Worm (Caenorhabditis elegans) whole organism, late embryonic: Measurements from ENCODE around the gene F18C5.9.

Experiments
- C08G9.2 ChIP-seq: sonication (generic microtip); optimal IDR thresholded peaks from 2 replicates; lab custom pipeline; 2016; ENCODE audit warnings: mild to moderate bottlenecking, missing genetic modification characterization, moderate library complexity, missing compliant biosample characterization
- F13H6.1 ChIP-seq: sonication (generic microtip); optimal IDR thresholded peaks from 2 replicates; lab custom pipeline; 2016; ENCODE audit warnings: missing genetic modification characterization, missing compliant biosample characterization
- K09A11.1 ChIP-seq: sonication (generic microtip); optimal IDR thresholded peaks from 2 replicates; lab custom pipeline; 2017; ENCODE audit warnings: antibody characterized with exemption, mild to moderate bottlenecking, missing genetic modification characterization, missing compliant biosample characterization; ENCODE audit not compliant: insufficient read depth
- T23F11.4 ChIP-seq: fragments of 200-800 bp; sonication (Bioruptor generic); optimal IDR thresholded peaks from 2 replicates; lab custom pipeline; 2018; ENCODE audit warnings: mild to moderate bottlenecking, missing genetic modification characterization, missing compliant biosample characterization
- ahr-1 ChIP-seq: sonication (generic microtip); optimal IDR thresholded peaks from 2 replicates; lab custom pipeline; 2016; ENCODE audit warnings: missing genetic modification characterization, missing compliant biosample characterization
- ama-1 ChIP-seq: fragments of 150-350 bp; optimal IDR thresholded peaks from 2 replicates; lab custom pipeline; 2014
- ceh-18 ChIP-seq: sonication (generic microtip); optimal IDR thresholded peaks from 2 replicates; lab custom pipeline; 2016; ENCODE audit warnings: missing genetic modification characterization, missing compliant biosample characterization
- ceh-19 ChIP-seq: fragments of 200-800 bp; sonication (Bioruptor generic); optimal IDR thresholded peaks from 2 replicates; lab custom pipeline; 2018; ENCODE audit warnings: mild to moderate bottlenecking, missing genetic modification characterization, missing compliant biosample characterization
- ceh-2 ChIP-seq: sonication (generic microtip); optimal IDR thresholded peaks from 2 replicates; lab custom pipeline; 2016; ENCODE audit warnings: missing genotype, missing genetic modification characterization, missing compliant biosample characterization
- ceh-22 ChIP-seq: sonication (generic microtip); optimal IDR thresholded peaks from 2 replicates; lab custom pipeline; 2017; ENCODE audit warnings: missing biosample characterization, missing genetic modification characterization
- ceh-24 ChIP-seq: sonication (generic microtip); optimal IDR thresholded peaks from 2 replicates; lab custom pipeline; 2016; ENCODE audit warnings: mild to moderate bottlenecking, missing genetic modification characterization, missing compliant biosample characterization
- ceh-30 ChIP-seq: fragments of 150-350 bp; optimal IDR thresholded peaks from 2 replicates; lab custom pipeline; 2014; ENCODE audit warnings: missing biosample characterization, missing genetic modification characterization
- ceh-31 ChIP-seq: sonication (generic microtip); optimal IDR thresholded peaks from 2 replicates; lab custom pipeline; 2016; ENCODE audit warnings: missing genetic modification characterization, missing compliant biosample characterization
- ceh-34 ChIP-seq: sonication (generic microtip); optimal IDR thresholded peaks from 2 replicates; lab custom pipeline; 2016; ENCODE audit warnings: mild to moderate bottlenecking, missing genetic modification characterization, missing compliant biosample characterization
- ceh-6 ChIP-seq: fragments of 200-800 bp; sonication (Bioruptor generic); optimal IDR thresholded peaks from 2 replicates; lab custom pipeline; 2018; ENCODE audit warnings: mild to moderate bottlenecking, missing genetic modification characterization, missing compliant biosample characterization
- elt-2 ChIP-seq: sonication (generic microtip); optimal IDR thresholded peaks from 2 replicates; lab custom pipeline; 2016; ENCODE audit warnings: missing genetic modification reagents, missing genetic modification characterization, missing compliant biosample characterization
- elt-4 ChIP-seq: sonication (generic microtip); optimal IDR thresholded peaks from 2 replicates; lab custom pipeline; 2016; ENCODE audit warnings: missing genetic modification characterization, missing compliant biosample characterization
- eyg-1 ChIP-seq: sonication (generic microtip); optimal IDR thresholded peaks from 2 replicates; lab custom pipeline; 2016; ENCODE audit warnings: missing genotype, missing genetic modification characterization, missing compliant biosample characterization
- gmeb-2 ChIP-seq: sonication (generic microtip); optimal IDR thresholded peaks from 2 replicates; lab custom pipeline; 2016; ENCODE audit warnings: missing genetic modification characterization, inconsistent platforms, missing compliant biosample characterization
- hlh-8 ChIP-seq: sonication (generic microtip); optimal IDR thresholded peaks from 2 replicates; lab custom pipeline; 2016; ENCODE audit warnings: missing genotype, missing genetic modification characterization, missing compliant biosample characterization
- mec-3 ChIP-seq: sonication (generic microtip); optimal IDR thresholded peaks from 2 replicates; lab custom pipeline; 2016; ENCODE audit warnings: borderline replicate concordance, missing genetic modification characterization, missing compliant biosample characterization
- nfya-1 ChIP-seq: sonication (generic microtip); optimal IDR thresholded peaks from 2 replicates; lab custom pipeline; 2017; ENCODE audit warnings: missing genetic modification characterization, mild to moderate bottlenecking, missing compliant biosample characterization, antibody characterized with exemption, moderate library complexity
- nhr-11 ChIP-seq: fragments of 150-350 bp; optimal IDR thresholded peaks from 2 replicates; lab custom pipeline; 2014; ENCODE audit warnings: missing biosample characterization, missing genetic modification characterization
- nhr-232 ChIP-seq: sonication (generic microtip); optimal IDR thresholded peaks from 2 replicates; lab custom pipeline; 2016; ENCODE audit warnings: missing genetic modification characterization, missing compliant biosample characterization
- npax-4 ChIP-seq: sonication (generic microtip); optimal IDR thresholded peaks from 2 replicates; lab custom pipeline; 2016; ENCODE audit warnings: missing genetic modification characterization, missing compliant biosample characterization
- odd-2 ChIP-seq: sonication (generic microtip); optimal IDR thresholded peaks from 2 replicates; lab custom pipeline; 2017; ENCODE audit warnings: antibody characterized with exemption, mild to moderate bottlenecking, missing genetic modification characterization, missing compliant biosample characterization
- pag-3 ChIP-seq: sonication (generic microtip); optimal IDR thresholded peaks from 2 replicates; lab custom pipeline; 2016; ENCODE audit warnings: missing compliant biosample characterization, missing genetic modification characterization, borderline replicate concordance
- pat-9 ChIP-seq: fragments of 200-800 bp; sonication (Bioruptor generic); optimal IDR thresholded peaks from 2 replicates; lab custom pipeline; 2018; ENCODE audit warnings: mild to moderate bottlenecking, missing genetic modification characterization, moderate library complexity, missing compliant biosample characterization
- pax-1 ChIP-seq: fragments of 150-350 bp; optimal IDR thresholded peaks from 2 replicates; lab custom pipeline; 2014; ENCODE audit warnings: missing biosample characterization, missing genetic modification characterization
- pha-2 ChIP-seq: sonication (generic microtip); optimal IDR thresholded peaks from 2 replicates; lab custom pipeline; 2017; ENCODE audit warnings: mild to moderate bottlenecking, missing genetic modification characterization, missing compliant biosample characterization
- pha-4 ChIP-seq: fragments of 150-350 bp; optimal IDR thresholded peaks from 2 replicates; lab custom pipeline; 2018; ENCODE audit warnings: missing biosample characterization, missing genetic modification reagents, missing genetic modification characterization
- pros-1 ChIP-seq: fragments of 150-350 bp; optimal IDR thresholded peaks from 2 replicates; lab custom pipeline; 2014; ENCODE audit warnings: missing biosample characterization, missing genetic modification reagents, missing genetic modification characterization
- ref-2 ChIP-seq: sonication (generic microtip); optimal IDR thresholded peaks from 2 replicates; lab custom pipeline; 2016; ENCODE audit warnings: missing genetic modification characterization, missing compliant biosample characterization
- rnt-1 ChIP-seq: sonication (generic microtip); optimal IDR thresholded peaks from 2 replicates; lab custom pipeline; 2016; ENCODE audit warnings: missing genetic modification characterization, missing compliant biosample characterization
- sdc-2 ChIP-seq: sonication (generic microtip); optimal IDR thresholded peaks from 2 replicates; lab custom pipeline; 2016; ENCODE audit warnings: missing genotype, missing genetic modification characterization, missing compliant biosample characterization
- sox-4 ChIP-seq: sonication (generic microtip); optimal IDR thresholded peaks from 2 replicates; lab custom pipeline; 2017; ENCODE audit warnings: mild to moderate bottlenecking, missing genetic modification characterization, inconsistent platforms, missing compliant biosample characterization
- syd-9 ChIP-seq: sonication (generic microtip); optimal IDR thresholded peaks from 2 replicates; lab custom pipeline; 2016; ENCODE audit warnings: mild to moderate bottlenecking, missing genetic modification characterization, moderate library complexity, missing compliant biosample characterization
- tbx-2 ChIP-seq: sonication (generic microtip); optimal IDR thresholded peaks from 2 replicates; lab custom pipeline; 2016; ENCODE audit warnings: missing genetic modification characterization, missing compliant biosample characterization
- tbx-7 ChIP-seq: sonication (generic microtip); optimal IDR thresholded peaks from 2 replicates; lab custom pipeline; 2016; ENCODE audit warnings: missing genotype, missing genetic modification characterization, missing compliant biosample characterization
- unc-3 ChIP-seq, 2 experiments: fragments of 200-800 bp in 1 of 2; sonication (Bioruptor generic) in 1 of 2; sonication (generic microtip) in 1 of 2; conservative IDR thresholded peaks in 1 of 2; optimal IDR thresholded peaks in 1 of 2; 2 replicates each; pipeline versions ENCODE4 v1.3.6 to Lab custom; 2016 to 2022; ENCODE audit warnings: missing compliant biosample characterization in 2 of 2, missing genetic modification characterization in 2 of 2, missing genetic modification reagents in 1 of 2
- unc-42 ChIP-seq: sonication (generic microtip); optimal IDR thresholded peaks from 2 replicates; lab custom pipeline; 2016; ENCODE audit warnings: missing genotype, missing genetic modification characterization, missing compliant biosample characterization
- unc-55 ChIP-seq: sonication (generic microtip); optimal IDR thresholded peaks from 2 replicates; lab custom pipeline; 2017; ENCODE audit warnings: missing biosample characterization, missing genetic modification reagents, missing genetic modification characterization

F18C5.9 gene

DNA sequence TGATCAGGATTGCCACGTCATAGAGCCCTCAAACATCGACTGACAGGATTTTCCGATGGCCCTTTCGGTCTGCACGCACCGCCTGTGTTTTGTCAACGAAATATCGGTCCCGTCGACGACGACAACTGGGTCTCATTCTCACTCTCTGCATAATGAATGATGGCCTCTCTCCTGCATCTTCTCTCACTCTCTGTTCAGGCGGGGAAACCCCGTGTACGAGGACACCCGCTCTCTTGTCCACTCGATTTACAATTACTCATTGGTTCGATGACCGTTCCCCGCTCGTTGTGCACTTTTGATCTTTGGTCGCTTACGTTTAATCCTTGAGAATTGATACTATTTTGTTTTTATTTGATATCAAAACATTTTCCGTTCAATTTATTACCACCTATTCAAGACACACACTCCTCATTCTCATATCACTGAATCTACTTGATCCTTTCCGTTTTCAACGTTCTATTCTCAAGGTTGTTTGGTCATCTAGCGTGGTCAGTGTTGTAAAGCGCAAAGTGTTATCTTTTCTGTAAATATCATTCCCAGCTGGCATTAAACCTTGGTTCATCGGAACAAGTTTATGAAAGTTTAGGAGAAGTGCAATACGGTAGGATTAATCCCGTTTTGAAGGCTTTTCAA is 44.2 kb upstream of the F18C5.9 start:
- TF ChIP-seq ceh-31 (tag; lab: Kevin White, UChicago) (peak; percentile 57), ceh-2 (tag; lab: Kevin White, UChicago) (no peak), pha-2 (no peak), hlh-8 (tag; lab: Kevin White, UChicago) (peak; percentile 1), tbx-2 (tag; lab: Kevin White, UChicago) (peak; percentile 72), C08G9.2 (no peak), ceh-24 (no peak), ref-2 (tag; lab: Kevin White, UChicago) (peak; percentile 39), unc-55 (GFP tag; lab: Kevin White, UChicago) (peak; percentile 74), ceh-22 (tag; lab: Kevin White, UChicago) (no peak), nhr-11 (tag; lab: Kevin White, UChicago) (no peak), pax-1 (tag; lab: Kevin White, UChicago) (no peak), elt-2 (tag; lab: Kevin White, UChicago) (no peak), pros-1 (no peak), K09A11.1 (tag; lab: Kevin White, UChicago) (no peak), elt-4 (tag; lab: Kevin White, UChicago) (no peak), ahr-1 (no peak), eyg-1 (no peak), ceh-19 (GFP tag; lab: Kevin White, UChicago) (no peak), sdc-2 (tag; lab: Kevin White, UChicago) (peak; percentile 30), odd-2 (no peak), ceh-6 (GFP tag; lab: Kevin White, UChicago) (no peak), ama-1 (lab: Kevin White, UChicago) (no peak), ceh-34 (tag; lab: Kevin White, UChicago) (peak; percentile 32), tbx-7 (no peak), nfya-1 (tag; lab: Kevin White, UChicago) (peak; percentile 21), mec-3 (no peak), nhr-232 (tag; lab: Kevin White, UChicago) (no peak), npax-4 (tag; lab: Kevin White, UChicago) (no peak), gmeb-2 (tag; lab: Kevin White, UChicago) (no peak), F13H6.1 (tag; lab: Kevin White, UChicago) (no peak), rnt-1 (peak; percentile 18)

DNA sequence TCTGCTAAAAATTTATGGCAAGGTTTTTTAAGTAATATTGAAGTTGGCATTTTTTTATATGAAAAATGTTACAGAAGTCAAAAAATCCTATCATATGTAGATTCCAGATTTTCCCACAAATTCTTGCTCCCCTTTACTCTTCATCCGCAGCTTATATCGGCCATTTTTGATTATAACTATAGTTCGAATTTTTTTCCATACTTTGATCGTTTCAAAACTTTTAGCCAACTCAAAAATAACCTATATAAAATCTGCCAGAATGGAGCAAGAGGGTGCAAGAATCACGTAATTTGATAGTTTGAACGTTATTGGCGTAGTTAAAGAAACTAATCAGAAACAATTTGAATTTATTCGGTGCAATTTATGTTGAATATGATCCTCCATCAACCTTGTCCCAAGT is 43.0 kb upstream of the F18C5.9 start:
- TF ChIP-seq pag-3 = no peak
- no peak for TF ChIP-seq sdc-2 (tag; lab: Kevin White, UChicago)
- TF ChIP-seq unc-55 (GFP tag; lab: Kevin White, UChicago) = no peak
- TF ChIP-seq ceh-30 (tag; lab: Kevin White, UChicago) = no peak
- no peak for TF ChIP-seq pha-4
- no peak for TF ChIP-seq eyg-1
- TF ChIP-seq ceh-6 (GFP tag; lab: Kevin White, UChicago) = no peak
- no peak for TF ChIP-seq ceh-18 (tag; lab: Kevin White, UChicago)
- TF ChIP-seq T23F11.4 (GFP tag; lab: Kevin White, UChicago) = no peak
- TF ChIP-seq sox-4 (tag; lab: Kevin White, UChicago) = no peak
- TF ChIP-seq npax-4 (tag; lab: Kevin White, UChicago) = no peak
- TF ChIP-seq syd-9 (tag; lab: Kevin White, UChicago) = no peak
- TF ChIP-seq unc-3 (GFP tag; conservative IDR thresholded peaks at IDR 0.05; lab: Robert Waterston, UW) = no peak
- no peak for TF ChIP-seq unc-3 (tag; optimal IDR thresholded peaks at IDR 0.05; lab: Kevin White, UChicago)
- no peak for TF ChIP-seq nfya-1 (tag; lab: Kevin White, UChicago)
- TF ChIP-seq rnt-1 = no peak
- TF ChIP-seq pat-9 (tag; lab: Kevin White, UChicago) = no peak
- no peak for TF ChIP-seq unc-42 (tag; lab: Kevin White, UChicago)
